Worm (Caenorhabditis elegans): ENCODE results near the gene F09F9.3.

ce11 chrX:4094979-4095378 lies 25.9 kb downstream of the F09F9.3 start:
- TF ChIP-seq ama-1 (optimal IDR thresholded peaks at IDR 0.05) (no peak), tra-4 (tag; optimal IDR thresholded peaks at IDR 0.05) (no peak)
